Worm (Caenorhabditis elegans) whole organism, L1 larva: ENCODE measurements around the gene acp-5.

ENCODE experiments used
- C16A3.4 ChIP-seq: fragments of 150-350 bp; optimal IDR thresholded peaks from 2 replicates; lab custom pipeline; 2014; ENCODE audit warnings: missing biosample characterization, missing genetic modification characterization
- alr-1 ChIP-seq: fragments of 200-800 bp; sonication (Bioruptor generic); optimal IDR thresholded peaks from 2 replicates; lab custom pipeline; 2018; ENCODE audit warnings: borderline replicate concordance, mild to moderate bottlenecking, missing genetic modification characterization, missing compliant biosample characterization
- blmp-1 ChIP-seq: fragments of 150-350 bp; optimal IDR thresholded peaks from 2 replicates; lab custom pipeline; 2014; ENCODE audit warnings: missing biosample characterization, missing genetic modification characterization
- ceh-63 ChIP-seq: fragments of 200-800 bp; sonication (Bioruptor generic); optimal IDR thresholded peaks from 2 replicates; lab custom pipeline; 2018; ENCODE audit warnings: mild to moderate bottlenecking, missing genetic modification characterization, missing compliant biosample characterization
- ces-1 ChIP-seq: fragments of 150-350 bp; optimal IDR thresholded peaks from 2 replicates; lab custom pipeline; 2014; ENCODE audit warnings: missing biosample characterization, missing genetic modification reagents, missing genetic modification characterization
- efl-1 ChIP-seq, 4 experiments: fragments of 150-350 bp; optimal IDR thresholded peaks in 3 of 4; peaks in 1 of 4; 1 replicate in 1 of 4; 2 replicates in 3 of 4; lab custom pipeline; 2014; ENCODE audit warnings: missing biosample characterization in 2 of 4, missing genetic modification characterization in 2 of 4, missing genetic modification reagents in 2 of 4
- egl-13 ChIP-seq: sonication (generic microtip); optimal IDR thresholded peaks from 2 replicates; lab custom pipeline; 2016; ENCODE audit warnings: missing genotype, missing genetic modification reagents, missing genetic modification characterization, missing compliant biosample characterization
- fkh-8 ChIP-seq: sonication (generic microtip); optimal IDR thresholded peaks from 2 replicates; lab custom pipeline; 2016; ENCODE audit warnings: mild to moderate bottlenecking, missing genetic modification characterization, missing compliant biosample characterization
- grh-1 ChIP-seq: fragments of 200-800 bp; sonication (Bioruptor generic); IDR thresholded peaks from 2 replicates; pipeline ENCODE4 v1.3.6; 2022; ENCODE audit warnings: missing genetic modification reagents, missing genetic modification characterization, missing compliant biosample characterization
- hlh-17 ChIP-seq: fragments of 200-800 bp; sonication (Bioruptor generic); optimal IDR thresholded peaks from 2 replicates; lab custom pipeline; 2018; ENCODE audit warnings: missing genetic modification characterization, mild to moderate bottlenecking, missing compliant biosample characterization, moderate library complexity, borderline replicate concordance
- hpl-2 ChIP-seq: fragments of 150-350 bp; optimal IDR thresholded peaks from 2 replicates; lab custom pipeline; 2014; ENCODE audit warnings: missing biosample characterization, missing genetic modification reagents, missing genetic modification characterization
- irx-1 ChIP-seq: sonication (generic microtip); optimal IDR thresholded peaks from 2 replicates; lab custom pipeline; 2016; ENCODE audit warnings: missing genetic modification characterization, missing compliant biosample characterization
- jun-1 ChIP-seq: fragments of 150-350 bp; optimal IDR thresholded peaks from 2 replicates; lab custom pipeline; 2014; ENCODE audit warnings: missing biosample characterization, missing genetic modification reagents, missing genetic modification characterization
- lin-13 ChIP-seq: fragments of 150-350 bp; optimal IDR thresholded peaks from 2 replicates; lab custom pipeline; 2014; ENCODE audit warnings: missing biosample characterization, missing genetic modification reagents, missing genetic modification characterization
- lin-14 ChIP-seq: fragments of 200-800 bp; sonication (Bioruptor generic); optimal IDR thresholded peaks from 2 replicates; lab custom pipeline; 2018; ENCODE audit warnings: mild to moderate bottlenecking, missing genetic modification characterization, moderate library complexity, missing compliant biosample characterization
- lin-35 ChIP-seq, 2 experiments: fragments of 150-350 bp; optimal IDR thresholded peaks; 2 replicates each; lab custom pipeline; 2014; ENCODE audit warnings: missing biosample characterization in 2 of 2, missing genetic modification characterization in 2 of 2, missing genetic modification reagents in 2 of 2
- lsy-2 ChIP-seq, 2 experiments: fragments of 150-350 bp; optimal IDR thresholded peaks; 2 replicates each; lab custom pipeline; 2014; ENCODE audit warnings: missing biosample characterization in 2 of 2, missing genetic modification characterization in 2 of 2
- mep-1 ChIP-seq: fragments of 150-350 bp; optimal IDR thresholded peaks from 2 replicates; lab custom pipeline; 2014; ENCODE audit warnings: missing biosample characterization, missing genetic modification characterization
- nhr-12 ChIP-seq: sonication (generic microtip); optimal IDR thresholded peaks from 2 replicates; lab custom pipeline; 2017; ENCODE audit warnings: missing biosample characterization, missing genetic modification characterization
- nhr-19 ChIP-seq: fragments of 200-800 bp; sonication (Bioruptor generic); conservative IDR thresholded peaks from 2 replicates; pipeline ENCODE4 v1.3.6; 2022; ENCODE audit warnings: missing genetic modification characterization, missing compliant biosample characterization
- nhr-20 ChIP-seq: sonication (generic microtip); optimal IDR thresholded peaks from 2 replicates; lab custom pipeline; 2016; ENCODE audit warnings: mild to moderate bottlenecking, missing genetic modification characterization, missing compliant biosample characterization
- nhr-237 ChIP-seq: fragments of 150-350 bp; optimal IDR thresholded peaks from 2 replicates; lab custom pipeline; 2014; ENCODE audit warnings: missing biosample characterization, missing genetic modification characterization
- nhr-47 ChIP-seq: sonication (generic microtip); optimal IDR thresholded peaks from 2 replicates; lab custom pipeline; 2016; ENCODE audit warnings: mild to moderate bottlenecking, missing genetic modification characterization, moderate library complexity, missing compliant biosample characterization
- nhr-71 ChIP-seq: sonication (generic microtip); optimal IDR thresholded peaks from 2 replicates; lab custom pipeline; 2016; ENCODE audit warnings: mild to moderate bottlenecking, missing genetic modification characterization, moderate library complexity, missing compliant biosample characterization
- nhr-77 ChIP-seq: fragments of 150-350 bp; optimal IDR thresholded peaks from 2 replicates; lab custom pipeline; 2014; ENCODE audit warnings: missing biosample characterization, missing genetic modification characterization
- pag-3 ChIP-seq: sonication (generic microtip); optimal IDR thresholded peaks from 2 replicates; lab custom pipeline; 2017; ENCODE audit warnings: missing genetic modification characterization, mild to moderate bottlenecking, missing compliant biosample characterization, antibody characterized with exemption, borderline replicate concordance; ENCODE audit not compliant: insufficient read depth
- rnt-1 ChIP-seq: sonication (generic microtip); optimal IDR thresholded peaks from 2 replicates; lab custom pipeline; 2016; ENCODE audit warnings: mild to moderate bottlenecking, missing genetic modification characterization, moderate library complexity, missing compliant biosample characterization
- snpc-4 ChIP-seq: fragments of 150-350 bp; optimal IDR thresholded peaks from 2 replicates; lab custom pipeline; 2014; ENCODE audit warnings: missing biosample characterization, missing genetic modification characterization
- swsn-7 ChIP-seq: sonication (generic microtip); optimal IDR thresholded peaks from 2 replicates; lab custom pipeline; 2016; ENCODE audit warnings: missing genetic modification characterization, missing compliant biosample characterization
- tlp-1 ChIP-seq: fragments of 150-350 bp; optimal IDR thresholded peaks from 2 replicates; lab custom pipeline; 2014; ENCODE audit warnings: missing biosample characterization, missing genetic modification characterization
- unc-130 ChIP-seq: fragments of 150-350 bp; optimal IDR thresholded peaks from 2 replicates; lab custom pipeline; 2017; ENCODE audit warnings: missing biosample characterization, missing genetic modification characterization, inconsistent platforms
- unc-62 ChIP-seq: fragments of 150-350 bp; optimal IDR thresholded peaks from 2 replicates; lab custom pipeline; 2014; ENCODE audit warnings: missing biosample characterization, missing genetic modification reagents, missing genetic modification characterization
- unc-98 ChIP-seq: fragments of 200-800 bp; sonication (Bioruptor generic); IDR thresholded peaks from 2 replicates; pipeline ENCODE4 v1.3.6; 2022; ENCODE audit warnings: missing genetic modification characterization, missing compliant biosample characterization
- vab-15 ChIP-seq: sonication (generic microtip); optimal IDR thresholded peaks from 2 replicates; lab custom pipeline; 2017; ENCODE audit warnings: missing genotype, mild to moderate bottlenecking, missing genetic modification characterization, missing compliant biosample characterization
- zag-1 ChIP-seq: fragments of 150-350 bp; optimal IDR thresholded peaks from 2 replicates; lab custom pipeline; 2014; ENCODE audit warnings: missing biosample characterization, missing genetic modification characterization
- zip-4 ChIP-seq: fragments of 200-800 bp; sonication (Bioruptor generic); optimal IDR thresholded peaks from 2 replicates; lab custom pipeline; 2018; ENCODE audit warnings: mild to moderate bottlenecking, missing genetic modification characterization, moderate library complexity, missing compliant biosample characterization
- ztf-4 ChIP-seq: fragments of 150-350 bp; optimal IDR thresholded peaks from 2 replicates; lab custom pipeline; 2014; ENCODE audit warnings: missing biosample characterization, missing genetic modification characterization

acp-5 gene

DNA sequence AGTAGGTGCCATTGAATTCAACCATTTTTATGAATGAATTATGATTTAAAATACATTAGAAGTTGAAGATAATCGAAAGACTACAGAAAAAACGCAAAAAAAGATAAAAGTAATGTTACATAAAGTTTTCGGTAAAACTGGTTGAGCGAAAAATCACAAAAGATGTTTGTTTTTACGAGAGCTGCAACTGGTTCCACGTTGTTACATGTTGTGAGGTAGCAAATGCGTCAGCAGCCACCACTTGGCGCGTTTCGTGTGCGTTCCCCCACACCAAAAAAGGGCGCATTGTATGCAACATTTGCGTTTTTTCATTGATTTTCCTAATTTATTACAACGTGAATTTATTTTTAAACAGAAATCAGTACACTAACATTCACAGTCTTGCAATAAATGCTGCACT lies 47.1 kb upstream of the acp-5 start, which contains the start of gene gakh-1 (continued):
- TF ChIP-seq ces-1 (GFP tag; lab: Kevin White, UChicago) (no peak), C16A3.4 (tag; lab: Kevin White, UChicago) (peak; percentile 25), nhr-77 (tag; lab: Kevin White, UChicago) (peak; percentile 46), zip-4 (peak; percentile 41), hpl-2 (GFP tag; lab: Kevin White, UChicago) (no peak), unc-130 (tag; lab: Kevin White, UChicago) (no peak), ceh-63 (GFP tag; lab: Kevin White, UChicago) (no peak), jun-1 (peak; percentile 63), tlp-1 (tag; lab: Kevin White, UChicago) (no peak), nhr-47 (tag; lab: Kevin White, UChicago) (peak; percentile 83)

DNA sequence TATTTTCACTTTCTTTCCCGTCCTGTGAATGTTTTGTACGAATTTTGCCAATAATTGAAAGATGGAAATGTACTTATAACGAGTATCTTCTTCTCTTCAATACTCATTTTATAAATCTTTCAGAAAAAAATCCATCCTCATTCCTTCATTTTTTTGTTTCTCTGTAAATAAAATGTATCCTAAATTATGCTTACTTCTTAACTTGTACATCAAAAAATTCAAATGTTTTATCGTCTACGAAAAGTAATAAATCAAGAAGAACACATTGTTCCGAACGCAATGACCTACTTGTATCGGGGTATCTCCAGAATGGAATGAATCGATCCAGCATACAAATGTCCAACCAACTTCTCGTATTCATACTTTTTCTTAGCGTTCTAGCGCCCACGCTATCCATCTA lies 43.0 kb upstream of the acp-5 start, which contains the start of gene F46G11.6:
F46G11.6 (plus strand) TSS at position 301 of the 400 bp plus-strand sequence.
- TF ChIP-seq jun-1 = no peak
- no peak for TF ChIP-seq pag-3 (tag; lab: Kevin White, UChicago)
- TF ChIP-seq egl-13 (tag; lab: Kevin White, UChicago) = no peak
- TF ChIP-seq lin-13 (GFP tag; lab: Kevin White, UChicago) = no peak
- no peak for TF ChIP-seq mep-1 (tag; lab: Kevin White, UChicago)
- TF ChIP-seq hlh-17 (GFP tag; lab: Kevin White, UChicago) = no peak
- no peak for TF ChIP-seq nhr-19 (GFP tag; lab: Robert Waterston, UW)
- TF ChIP-seq efl-1 (optimal IDR thresholded peaks at IDR 0.05; lab: Kevin White, UChicago) = no peak
- no peak for TF ChIP-seq efl-1 (GFP tag; optimal IDR thresholded peaks at IDR 0.05 in 1 of 2; lab: Kevin White, UChicago)
- TF ChIP-seq unc-62 (GFP tag; lab: Kevin White, UChicago) = no peak
- no peak for TF ChIP-seq nhr-71 (tag; lab: Kevin White, UChicago)
- TF ChIP-seq C16A3.4 (tag; lab: Kevin White, UChicago) = no peak
- TF ChIP-seq rnt-1 (tag; lab: Kevin White, UChicago) = no peak
- TF ChIP-seq ces-1 (GFP tag; lab: Kevin White, UChicago) = no peak
- no peak for TF ChIP-seq zag-1 (tag; lab: Kevin White, UChicago)
- TF ChIP-seq vab-15 (tag; lab: Kevin White, UChicago) = no peak
- no peak for TF ChIP-seq nhr-237 (tag; lab: Kevin White, UChicago)
- TF ChIP-seq snpc-4 (tag; lab: Kevin White, UChicago) = no peak
- no peak for TF ChIP-seq ztf-4 (tag; lab: Kevin White, UChicago)
- TF ChIP-seq zip-4 = no peak
- TF ChIP-seq irx-1 (tag; lab: Kevin White, UChicago) = no peak

DNA sequence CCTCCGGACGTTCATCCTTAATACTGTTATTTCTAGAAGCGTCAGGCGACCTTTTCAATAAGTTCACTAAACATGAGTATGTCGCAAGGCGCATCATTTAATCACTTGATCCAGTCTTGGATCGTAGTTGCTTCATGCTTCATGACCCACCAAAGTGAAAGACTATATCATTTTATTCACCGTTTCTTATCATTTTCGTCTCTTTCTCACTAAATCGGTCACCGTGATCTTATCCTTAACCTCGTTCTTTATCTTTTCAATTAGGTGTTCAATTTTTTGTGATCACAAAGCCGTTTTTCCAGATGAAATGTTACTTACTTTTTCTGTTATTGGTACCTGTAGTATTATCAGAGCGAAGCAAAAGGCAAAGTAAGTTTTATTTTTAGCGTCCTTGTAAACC lies 41.4 kb upstream of the acp-5 start, which contains the start of gene F46G11.2:
F46G11.2 (plus strand) TSS at position 301 of the 400 bp plus-strand sequence.
- TF ChIP-seq unc-98 (GFP tag; lab: Robert Waterston, UW) (no peak), lin-14 (GFP tag; lab: Kevin White, UChicago) (no peak), unc-130 (tag; lab: Kevin White, UChicago) (no peak), zag-1 (tag; lab: Kevin White, UChicago) (no peak), mep-1 (tag; lab: Kevin White, UChicago) (no peak), C16A3.4 (tag; lab: Kevin White, UChicago) (no peak), alr-1 (tag; lab: Kevin White, UChicago) (no peak)

DNA sequence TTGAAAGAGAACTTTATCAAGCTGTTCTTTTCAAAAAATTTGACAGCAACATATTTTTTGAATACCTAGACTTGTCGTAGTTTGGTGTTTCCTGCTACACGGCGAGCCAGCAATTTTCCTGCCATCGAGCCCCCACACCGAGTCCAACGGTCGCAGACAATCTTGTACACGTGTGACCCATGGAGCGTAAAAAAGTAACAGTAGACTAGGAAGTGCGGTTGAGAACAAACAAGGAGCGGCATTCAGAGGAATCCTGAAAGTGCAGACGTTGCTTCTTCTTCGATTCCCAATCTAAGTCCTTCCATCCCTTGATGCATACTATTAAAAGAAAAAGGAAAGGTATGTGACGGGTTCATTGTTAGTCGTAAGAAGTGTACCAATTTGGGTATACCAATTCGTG lies 38.3 kb upstream of the acp-5 start, which contains the start of gene twnk-1:
twnk-1 (plus strand) TSS at position 301 of the 400 bp plus-strand sequence.
- TF ChIP-seq ztf-4 (tag; lab: Kevin White, UChicago) (no peak), blmp-1 (tag; lab: Kevin White, UChicago) (no peak), rnt-1 (tag; lab: Kevin White, UChicago) (no peak), unc-130 (tag; lab: Kevin White, UChicago) (no peak), nhr-20 (no peak), lin-35 (GFP tag; optimal IDR thresholded peaks at IDR 0.05; lab: Kevin White, UChicago) (no peak), lsy-2 (tag; optimal IDR thresholded peaks at IDR 0.05; lab: Kevin White, UChicago) (no peak), lin-13 (GFP tag; lab: Kevin White, UChicago) (no peak), fkh-8 (tag; lab: Kevin White, UChicago) (peak; percentile 26), mep-1 (tag; lab: Kevin White, UChicago) (no peak), jun-1 (no peak), grh-1 (GFP tag; lab: Robert Waterston, UW) (no peak), swsn-7 (tag; lab: Kevin White, UChicago) (no peak), egl-13 (tag; lab: Kevin White, UChicago) (no peak), nhr-12 (tag; lab: Kevin White, UChicago) (no peak), lin-14 (GFP tag; lab: Kevin White, UChicago) (peak; percentile 12)
